Worm (Caenorhabditis elegans): Measurements from ENCODE around the gene C30G12.4.

C30G12.4 gene

DNA sequence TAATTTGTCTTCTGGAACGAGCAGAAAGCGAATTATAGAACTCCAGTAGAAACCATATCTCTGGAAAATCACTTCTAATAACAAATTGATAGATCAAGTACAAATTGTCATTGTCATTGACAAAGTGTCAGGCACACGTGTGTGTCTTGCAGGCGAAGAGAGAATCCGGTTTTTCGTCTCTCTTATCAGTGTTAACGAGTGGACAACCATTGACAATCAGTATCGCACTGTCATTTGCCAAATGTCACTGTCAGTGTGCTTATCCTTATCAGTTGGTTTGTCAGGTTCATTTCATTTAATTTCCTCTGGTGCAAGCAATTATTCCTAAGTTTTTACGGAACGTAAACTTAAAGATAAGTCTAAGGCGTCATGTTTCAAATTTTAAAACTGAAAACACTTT, 11.6 kb downstream of the C30G12.4 start:
- TF ChIP-seq unc-86 (tag; optimal IDR thresholded peaks at IDR 0.05) (no peak), elt-2 (tag; optimal IDR thresholded peaks at IDR 0.05) (peak; percentile 73)

DNA sequence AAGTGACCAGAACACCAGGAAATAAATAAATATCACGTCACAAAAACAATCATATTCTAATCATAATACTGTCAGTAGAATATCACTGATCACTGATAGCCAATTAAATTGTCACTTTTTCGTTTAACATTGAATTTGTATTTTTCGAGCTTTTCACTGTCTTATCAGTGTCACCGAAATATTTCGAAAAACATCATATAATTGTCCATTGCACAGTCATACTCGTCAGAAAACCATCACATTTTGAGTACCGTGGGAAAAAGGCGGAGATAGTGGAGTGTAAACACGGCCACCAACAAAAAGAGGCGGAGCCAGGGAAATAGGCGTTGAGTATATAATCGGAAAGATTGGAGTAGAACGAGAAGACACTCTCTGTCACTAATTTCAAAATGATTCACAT, 15.3 kb downstream of the C30G12.4 start:
- no peak for TF ChIP-seq fkh-10 (GFP tag; optimal IDR thresholded peaks at IDR 0.05)
- TF ChIP-seq tbx-7 (tag; optimal IDR thresholded peaks at IDR 0.05) = no peak
- TF ChIP-seq K02D7.2 (tag; optimal IDR thresholded peaks at IDR 0.05) = no peak
- TF ChIP-seq syd-9 (tag; optimal IDR thresholded peaks at IDR 0.05) = no peak
- no peak for TF ChIP-seq elt-4 (tag; optimal IDR thresholded peaks at IDR 0.05)
- no peak for TF ChIP-seq tbx-2 (tag; optimal IDR thresholded peaks at IDR 0.05)
- no peak for TF ChIP-seq sdc-2 (tag; optimal IDR thresholded peaks at IDR 0.05)
- no peak for TF ChIP-seq ceh-2 (tag; optimal IDR thresholded peaks at IDR 0.05)
- TF ChIP-seq ref-2 (tag; optimal IDR thresholded peaks at IDR 0.05) = no peak
- no peak for TF ChIP-seq elt-2 (tag; optimal IDR thresholded peaks at IDR 0.05)
- TF ChIP-seq unc-3 (GFP tag; conservative IDR thresholded peaks at IDR 0.05) = no peak
- TF ChIP-seq unc-3 (tag; optimal IDR thresholded peaks at IDR 0.05) = no peak
- TF ChIP-seq sox-4 (tag; optimal IDR thresholded peaks at IDR 0.05) = no peak
- TF ChIP-seq lin-11 (tag; optimal IDR thresholded peaks at IDR 0.05) = no peak

DNA sequence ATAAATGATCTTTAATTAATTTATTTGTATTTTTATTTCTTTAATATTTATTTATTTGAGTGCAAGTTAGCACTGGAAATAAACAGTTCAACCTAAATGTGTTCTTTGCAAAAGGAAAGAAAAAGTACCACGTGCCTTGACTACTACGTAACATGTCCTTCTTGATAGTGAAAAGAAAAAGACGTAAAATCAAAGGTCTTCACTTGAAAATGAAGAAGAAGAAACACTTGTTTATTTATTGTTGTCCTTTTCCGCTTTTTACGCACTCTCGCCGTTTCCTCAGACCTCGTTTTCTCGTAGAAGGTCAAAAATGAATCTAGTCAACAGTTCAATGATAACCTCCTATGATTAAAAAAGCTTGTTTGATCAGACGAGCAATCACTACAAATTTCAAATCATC, 16.0 kb downstream of the C30G12.4 start:
- no peak for TF ChIP-seq odd-2 (tag; optimal IDR thresholded peaks at IDR 0.05)
- no peak for TF ChIP-seq mec-3 (tag; optimal IDR thresholded peaks at IDR 0.05; ENCODE audit: borderline replicate concordance)
- no peak for TF ChIP-seq ceh-19 (GFP tag; optimal IDR thresholded peaks at IDR 0.05)
- TF ChIP-seq ref-2 (tag; optimal IDR thresholded peaks at IDR 0.05) = no peak
- no peak for TF ChIP-seq gmeb-2 (tag; optimal IDR thresholded peaks at IDR 0.05)
- no peak for TF ChIP-seq eyg-1 (tag; optimal IDR thresholded peaks at IDR 0.05)
- no peak for TF ChIP-seq sdc-2 (tag; optimal IDR thresholded peaks at IDR 0.05)
- no peak for TF ChIP-seq C08G9.2 (tag; optimal IDR thresholded peaks at IDR 0.05)
- TF ChIP-seq ceh-18 (tag; optimal IDR thresholded peaks at IDR 0.05) = no peak
- no peak for TF ChIP-seq hlh-30 (tag; optimal IDR thresholded peaks at IDR 0.05; ENCODE audit: insufficient read depth)
- no peak for TF ChIP-seq pax-1 (tag; optimal IDR thresholded peaks at IDR 0.05)
- TF ChIP-seq pha-4 (tag; optimal IDR thresholded peaks at IDR 0.05) = no peak
- TF ChIP-seq pqm-1 (tag; optimal IDR thresholded peaks at IDR 0.05) = no peak

DNA sequence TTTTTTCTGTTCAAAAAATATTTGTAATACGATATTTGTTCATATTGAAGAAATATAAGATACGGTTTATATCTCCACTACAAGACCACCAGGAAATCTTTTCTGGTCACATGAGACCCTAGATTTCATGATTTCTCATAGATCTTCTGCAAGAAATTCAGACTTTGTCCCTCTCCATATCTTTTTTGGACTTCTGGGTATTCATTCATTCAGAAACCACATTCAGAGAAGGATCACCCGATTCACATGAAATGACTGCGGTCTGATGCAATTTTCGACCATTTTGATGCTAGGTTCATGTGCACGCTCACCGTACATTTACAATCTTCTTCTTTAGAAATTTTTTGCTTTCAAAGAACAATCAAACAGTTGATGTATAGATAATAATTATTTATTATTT, 17.9 kb downstream of the C30G12.4 start:
- TF ChIP-seq K09A11.1 (tag; optimal IDR thresholded peaks at IDR 0.05; ENCODE audit: insufficient read depth) (no peak), ceh-31 (tag; optimal IDR thresholded peaks at IDR 0.05) (no peak), K02D7.2 (tag; optimal IDR thresholded peaks at IDR 0.05) (no peak), unc-86 (tag; optimal IDR thresholded peaks at IDR 0.05) (no peak), odd-2 (tag; optimal IDR thresholded peaks at IDR 0.05) (no peak), Y22D7AL.16 (tag; optimal IDR thresholded peaks at IDR 0.05) (no peak), fax-1 (tag; optimal IDR thresholded peaks at IDR 0.05) (no peak), ceh-34 (tag; optimal IDR thresholded peaks at IDR 0.05) (no peak), pag-3 (tag; optimal IDR thresholded peaks at IDR 0.05; ENCODE audit: borderline replicate concordance) (no peak), lim-6 (tag; optimal IDR thresholded peaks at IDR 0.05) (no peak), sox-4 (tag; optimal IDR thresholded peaks at IDR 0.05) (no peak), syd-9 (tag; optimal IDR thresholded peaks at IDR 0.05) (no peak), dmd-4 (tag; optimal IDR thresholded peaks at IDR 0.05; ENCODE audit: borderline replicate concordance) (no peak), npax-4 (tag; optimal IDR thresholded peaks at IDR 0.05) (no peak), ref-2 (tag; optimal IDR thresholded peaks at IDR 0.05) (no peak), dve-1 (tag; optimal IDR thresholded peaks at IDR 0.05) (no peak), mec-3 (tag; optimal IDR thresholded peaks at IDR 0.05; ENCODE audit: borderline replicate concordance) (no peak), ztf-16 (tag; optimal IDR thresholded peaks at IDR 0.05) (no peak), sdc-2 (tag; optimal IDR thresholded peaks at IDR 0.05) (no peak), pqm-1 (tag; optimal IDR thresholded peaks at IDR 0.05) (no peak)
